Fruit fly (Drosophila melanogaster) whole organism, prepupa: ENCODE data around the gene Cp19.

Experiments used
- CG32006 ChIP-seq: fragments of 200-800 bp; sonication (Bioruptor generic); optimal IDR thresholded peaks from 3 replicates; lab custom pipeline; 2017; ENCODE audit warnings: missing biosample characterization, mild to moderate bottlenecking, missing genetic modification characterization
- CG6792 ChIP-seq: fragments of 200-800 bp; sonication (Bioruptor generic); optimal IDR thresholded peaks from 3 replicates; lab custom pipeline; 2016; ENCODE audit warnings: missing biosample characterization, missing genetic modification characterization
- Met ChIP-seq: fragments of 200-800 bp; sonication (Bioruptor generic); optimal IDR thresholded peaks from 3 replicates; lab custom pipeline; 2016; ENCODE audit warnings: missing biosample characterization, missing genetic modification characterization
- achi ChIP-seq: fragments of 200-800 bp; sonication (Bioruptor generic); optimal IDR thresholded peaks from 3 replicates; lab custom pipeline; 2016; ENCODE audit warnings: missing biosample characterization, missing genetic modification characterization
- dsx ChIP-seq: fragments of 200-800 bp; optimal IDR thresholded peaks from 3 replicates; lab custom pipeline; 2019; ENCODE audit warnings: missing biosample characterization, mild to moderate bottlenecking, missing genetic modification characterization, moderate library complexity; ENCODE audit not compliant: poor library complexity, severe bottlenecking
- net ChIP-seq: fragments of 200-800 bp; sonication (Bioruptor generic); optimal IDR thresholded peaks from 3 replicates; lab custom pipeline; 2016; ENCODE audit warnings: missing biosample characterization, missing genetic modification characterization
- pdm3 ChIP-seq: fragments of 200-800 bp; sonication (Bioruptor generic); optimal IDR thresholded peaks from 3 replicates; lab custom pipeline; 2016; ENCODE audit warnings: missing biosample characterization, missing genetic modification characterization
- topi ChIP-seq: fragments of 200-800 bp; sonication (Bioruptor generic); optimal IDR thresholded peaks from 3 replicates; lab custom pipeline; 2016; ENCODE audit warnings: missing biosample characterization, missing genetic modification characterization

Gene Cp19

dm6 chr3L:8777313-8777924 lies 47.8 kb downstream of the Cp19 start (continued):
- TF ChIP-seq topi (no peak), pdm3 (no peak), CG32006 (GFP tag; lab: Kevin White, UChicago) (no peak), CG6792 (no peak), dsx (no peak), achi (GFP tag; lab: Kevin White, UChicago) (peak; percentile 27), net (GFP tag; lab: Kevin White, UChicago) (no peak), Met (peak; percentile 45)
